Fruit fly (Drosophila melanogaster) whole organism, pupa: ENCODE data around the gene CG14234.

ENCODE experiments used
- CG15710 ChIP-seq: fragments of 200-800 bp; sonication (Bioruptor generic); optimal IDR thresholded peaks from 2 replicates; lab custom pipeline; 2018; ENCODE audit warnings: missing biosample characterization, mild to moderate bottlenecking, missing genetic modification characterization, moderate library complexity
- CG17806 ChIP-seq: fragments of 200-800 bp; sonication (Bioruptor generic); optimal IDR thresholded peaks from 2 replicates; lab custom pipeline; 2018; ENCODE audit warnings: missing biosample characterization, mild to moderate bottlenecking, missing genetic modification characterization, moderate library complexity
- CG34367 ChIP-seq: fragments of 200-800 bp; sonication (Bioruptor generic); optimal IDR thresholded peaks from 2 replicates; lab custom pipeline; 2018; ENCODE audit warnings: missing biosample characterization, mild to moderate bottlenecking, missing genetic modification characterization
- CG8159 ChIP-seq: fragments of 200-800 bp; sonication (Bioruptor generic); optimal IDR thresholded peaks from 3 replicates; lab custom pipeline; 2018; ENCODE audit warnings: missing biosample characterization, mild to moderate bottlenecking, missing genetic modification characterization, moderate library complexity
- EcR ChIP-seq: fragments of 200-800 bp; sonication (Bioruptor generic); optimal IDR thresholded peaks from 3 replicates; lab custom pipeline; 2019; ENCODE audit warnings: missing biosample characterization, missing genetic modification characterization, mild to moderate bottlenecking, moderate library complexity, missing genetic modification reagents
- Ets98B ChIP-seq: fragments of 200-800 bp; sonication (Bioruptor generic); IDR thresholded peaks from 2 replicates; pipeline ENCODE4 v1.3.6; 2022; ENCODE audit warnings: missing biosample characterization, missing genetic modification characterization
- Pif1B ChIP-seq: fragments of 200-800 bp; sonication (Bioruptor generic); optimal IDR thresholded peaks from 3 replicates; lab custom pipeline; 2016; ENCODE audit warnings: missing biosample characterization, missing genetic modification characterization
- Snoo ChIP-seq: fragments of 200-800 bp; sonication (Bioruptor generic); optimal IDR thresholded peaks from 3 replicates; lab custom pipeline; 2017; ENCODE audit warnings: missing biosample characterization, mild to moderate bottlenecking, missing genetic modification characterization, inconsistent platforms

DNA sequence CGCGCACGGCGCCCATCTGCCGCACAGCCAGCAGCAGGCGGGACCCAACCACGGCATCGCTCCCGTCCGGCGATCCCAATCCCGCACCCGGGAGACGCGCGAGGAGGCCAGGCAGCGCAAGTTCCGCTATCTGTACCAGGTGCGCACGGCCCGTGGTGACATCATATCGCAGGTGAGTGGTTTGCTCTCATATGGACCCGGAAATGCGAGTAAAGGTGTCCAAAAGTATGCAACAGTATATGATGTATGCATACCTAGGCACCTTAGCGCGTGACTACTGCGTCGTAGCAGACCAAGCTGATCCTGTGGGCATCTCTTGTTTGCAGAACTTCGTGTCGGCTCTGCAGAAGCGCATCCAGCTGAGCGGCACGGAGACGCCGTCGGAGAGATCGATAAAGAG, 2.5 kb downstream of the CG14234 start:
- TF ChIP-seq Snoo (tag; lab: Kevin White, UChicago): no peak
- no peak for TF ChIP-seq EcR (GFP tag; lab: Kevin White, UChicago)
- no peak for TF ChIP-seq CG34367 (tag; lab: Kevin White, UChicago)
- no peak for TF ChIP-seq CG17806
- TF ChIP-seq Pif1B (GFP tag; lab: Kevin White, UChicago): no peak
- no peak for TF ChIP-seq CG15710 (tag; lab: Kevin White, UChicago)
- TF ChIP-seq Ets98B (GFP tag; lab: Robert Waterston, UW): no peak
- no peak for TF ChIP-seq CG8159 (tag; lab: Kevin White, UChicago)
